Fruit fly (Drosophila melanogaster) whole organism, pupa: Measurements from ENCODE around the gene Vha16-3.
A peak's percentile ranks its signal among the peaks of the same experiment; 100 is the strongest.

Source experiments
- CG10348 ChIP-seq: fragments of 200-800 bp; sonication (Bioruptor generic); IDR thresholded peaks from 2 replicates; pipeline ENCODE4 v1.3.6; 2022; ENCODE audit warnings: missing biosample characterization, missing genetic modification characterization
- CG12605 ChIP-seq: fragments of 200-800 bp; sonication (Bioruptor generic); IDR thresholded peaks from 2 replicates; pipeline ENCODE4 v1.3.6; 2022; ENCODE audit warnings: missing biosample characterization, missing genetic modification characterization
- CG13204 ChIP-seq: fragments of 200-800 bp; sonication (Bioruptor generic); optimal IDR thresholded peaks from 2 replicates; lab custom pipeline; 2018; ENCODE audit warnings: missing biosample characterization, mild to moderate bottlenecking, missing genetic modification characterization, moderate library complexity
- CG14655 ChIP-seq: fragments of 200-800 bp; sonication (Bioruptor generic); optimal IDR thresholded peaks from 3 replicates; lab custom pipeline; 2017; ENCODE audit warnings: mild to moderate bottlenecking, missing biosample characterization, missing genetic modification reagents, missing genetic modification characterization
- CG15710 ChIP-seq: fragments of 200-800 bp; sonication (Bioruptor generic); optimal IDR thresholded peaks from 2 replicates; lab custom pipeline; 2018; ENCODE audit warnings: missing biosample characterization, mild to moderate bottlenecking, missing genetic modification characterization, moderate library complexity
- CG17806 ChIP-seq: fragments of 200-800 bp; sonication (Bioruptor generic); optimal IDR thresholded peaks from 2 replicates; lab custom pipeline; 2018; ENCODE audit warnings: missing biosample characterization, mild to moderate bottlenecking, missing genetic modification characterization, moderate library complexity
- CG32121 ChIP-seq: fragments of 200-800 bp; sonication (Bioruptor generic); IDR thresholded peaks from 2 replicates; pipeline ENCODE4 v1.3.6; 2022; ENCODE audit warnings: missing biosample characterization, missing genetic modification characterization
- CG34367 ChIP-seq: fragments of 200-800 bp; sonication (Bioruptor generic); optimal IDR thresholded peaks from 2 replicates; lab custom pipeline; 2018; ENCODE audit warnings: missing biosample characterization, mild to moderate bottlenecking, missing genetic modification characterization
- CG4496 ChIP-seq: fragments of 200-800 bp; sonication (Bioruptor generic); IDR thresholded peaks from 3 replicates; pipeline ENCODE4 v1.3.6; 2022; ENCODE audit warnings: missing biosample characterization, missing genetic modification characterization
- CG8159 ChIP-seq: fragments of 200-800 bp; sonication (Bioruptor generic); optimal IDR thresholded peaks from 3 replicates; lab custom pipeline; 2018; ENCODE audit warnings: missing biosample characterization, mild to moderate bottlenecking, missing genetic modification characterization, moderate library complexity
- CG8301 ChIP-seq: fragments of 200-800 bp; sonication (Bioruptor generic); optimal IDR thresholded peaks from 2 replicates; lab custom pipeline; 2018; ENCODE audit warnings: missing biosample characterization, mild to moderate bottlenecking, missing genetic modification characterization
- CG9948 ChIP-seq: fragments of 200-800 bp; sonication (Bioruptor generic); optimal IDR thresholded peaks from 2 replicates; lab custom pipeline; 2018; ENCODE audit warnings: missing biosample characterization, mild to moderate bottlenecking, missing genetic modification characterization, moderate library complexity
- D1 ChIP-seq: fragments of 200-800 bp; sonication (Bioruptor generic); optimal IDR thresholded peaks from 2 replicates; lab custom pipeline; 2018; ENCODE audit warnings: missing biosample characterization, mild to moderate bottlenecking, missing genetic modification characterization, moderate library complexity
- EcR ChIP-seq: fragments of 200-800 bp; sonication (Bioruptor generic); optimal IDR thresholded peaks from 3 replicates; lab custom pipeline; 2019; ENCODE audit warnings: missing biosample characterization, missing genetic modification characterization, mild to moderate bottlenecking, moderate library complexity, missing genetic modification reagents
- Ets98B ChIP-seq: fragments of 200-800 bp; sonication (Bioruptor generic); IDR thresholded peaks from 2 replicates; pipeline ENCODE4 v1.3.6; 2022; ENCODE audit warnings: missing biosample characterization, missing genetic modification characterization
- Pif1A ChIP-seq: fragments of 200-800 bp; sonication (Bioruptor generic); optimal IDR thresholded peaks from 3 replicates; lab custom pipeline; 2016; ENCODE audit warnings: missing biosample characterization, missing genetic modification characterization
- Pif1B ChIP-seq: fragments of 200-800 bp; sonication (Bioruptor generic); optimal IDR thresholded peaks from 3 replicates; lab custom pipeline; 2016; ENCODE audit warnings: missing biosample characterization, missing genetic modification characterization
- Snoo ChIP-seq: fragments of 200-800 bp; sonication (Bioruptor generic); optimal IDR thresholded peaks from 3 replicates; lab custom pipeline; 2017; ENCODE audit warnings: missing biosample characterization, mild to moderate bottlenecking, missing genetic modification characterization, inconsistent platforms
- fd96Ca ChIP-seq: fragments of 200-800 bp; sonication (Bioruptor generic); IDR thresholded peaks from 3 replicates; pipeline ENCODE4 v1.3.6; 2022; ENCODE audit warnings: missing biosample characterization, missing genetic modification characterization
- gl ChIP-seq: fragments of 200-800 bp; sonication (Bioruptor generic); optimal IDR thresholded peaks from 2 replicates; lab custom pipeline; 2018; ENCODE audit warnings: missing biosample characterization, mild to moderate bottlenecking, missing genetic modification characterization
- rn ChIP-seq: fragments of 200-800 bp; sonication (Bioruptor generic); IDR thresholded peaks from 2 replicates; pipeline ENCODE4 v1.3.6; 2022; ENCODE audit warnings: missing biosample characterization, missing genetic modification characterization

Vha16-3 gene

DNA sequence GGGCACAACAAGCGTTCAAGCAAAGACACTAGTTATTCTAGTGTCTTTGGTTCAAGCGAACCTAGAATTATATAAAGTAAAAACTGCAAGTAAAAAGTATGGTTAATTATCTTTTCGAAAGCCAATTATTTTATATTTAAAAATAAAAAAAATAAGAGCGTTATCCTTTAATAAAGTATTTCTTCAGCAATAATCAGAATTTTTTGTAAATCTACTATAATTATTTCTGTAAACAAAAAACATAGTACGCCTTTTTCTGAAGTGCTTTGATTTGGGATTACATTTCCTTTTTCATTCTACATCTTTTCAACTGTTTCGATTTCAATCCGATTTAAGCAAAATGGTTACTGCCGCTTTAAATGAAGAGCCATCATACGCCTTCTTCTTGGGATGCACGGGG is 1.6 kb downstream of the Vha16-3 start, which contains the start of gene Vha16-2:
TSS of gene Vha16-2 (plus strand) at position 301 of the 400 bp plus-strand sequence.
- no peak for TF ChIP-seq CG12605 (GFP tag; lab: Robert Waterston, UW)
- TF ChIP-seq CG8301 (tag; lab: Kevin White, UChicago), result no peak
- TF ChIP-seq CG9948, result no peak
- TF ChIP-seq CG17806, result no peak
- TF ChIP-seq CG32121 (GFP tag; lab: Robert Waterston, UW), result no peak
- TF ChIP-seq Ets98B (GFP tag; lab: Robert Waterston, UW), result no peak
- TF ChIP-seq gl, result no peak
- TF ChIP-seq CG14655 (GFP tag; lab: Kevin White, UChicago), result no peak
- TF ChIP-seq CG13204 (GFP tag; lab: Kevin White, UChicago), result no peak
- no peak for TF ChIP-seq Snoo (tag; lab: Kevin White, UChicago)

DNA sequence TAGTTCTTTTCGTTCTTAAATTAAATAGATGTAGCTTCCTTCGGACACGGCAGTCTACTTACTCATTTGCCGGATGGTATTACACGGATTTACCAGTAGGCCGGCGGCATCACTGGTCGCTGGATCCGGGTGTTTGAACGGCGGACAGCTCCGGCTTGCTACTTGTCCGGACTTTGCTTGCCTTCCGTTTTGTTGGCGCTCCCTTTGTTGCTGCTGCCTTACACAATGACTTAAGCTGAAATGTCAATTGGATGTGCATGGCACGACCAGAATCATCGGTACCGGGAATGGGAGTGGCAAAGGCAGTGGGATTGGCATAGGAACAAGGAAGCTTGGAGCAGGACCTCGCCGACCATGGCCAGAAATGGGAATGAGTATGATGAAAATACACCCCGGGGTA is 7.2 kb downstream of the Vha16-3 start:
- TF ChIP-seq CG8159 (tag; lab: Kevin White, UChicago) (no peak), CG14655 (GFP tag; lab: Kevin White, UChicago) (no peak), CG9948 (no peak), EcR (GFP tag; lab: Kevin White, UChicago) (no peak), CG10348 (GFP tag; lab: Robert Waterston, UW) (no peak), D1 (tag; lab: Kevin White, UChicago) (no peak), CG32121 (GFP tag; lab: Robert Waterston, UW) (no peak), Ets98B (GFP tag; lab: Robert Waterston, UW) (no peak)

DNA sequence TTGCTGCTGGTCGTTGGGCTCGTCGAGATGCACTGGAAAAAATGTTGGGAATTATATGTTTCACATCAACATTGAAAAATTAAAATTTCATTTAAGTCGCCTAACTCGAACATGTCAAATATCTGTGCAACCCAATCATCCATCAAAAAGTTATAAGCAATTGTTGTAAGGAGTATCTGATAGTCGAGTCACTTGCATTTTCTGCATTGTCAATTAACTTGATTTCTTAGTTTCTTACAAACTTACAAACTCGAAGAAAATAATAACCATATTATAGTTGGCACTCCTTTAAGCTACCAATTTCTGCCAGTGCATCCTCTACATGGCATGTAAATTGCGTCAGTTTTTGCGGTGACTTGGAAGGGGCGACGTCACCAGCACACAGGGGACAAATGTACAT is 10.0 kb downstream of the Vha16-3 start:
- TF ChIP-seq Ets98B (GFP tag; lab: Robert Waterston, UW) (no peak), CG4496 (GFP tag; lab: Robert Waterston, UW) (peak; percentile 64; the same call in 2 of the 3 replicates), gl (no peak), Pif1B (peak; percentile 28), CG17806 (peak; percentile 65), D1 (tag; lab: Kevin White, UChicago) (peak; percentile 7), CG8159 (tag; lab: Kevin White, UChicago) (peak; percentile 83), Snoo (tag; lab: Kevin White, UChicago) (peak; percentile 62), CG15710 (tag; lab: Kevin White, UChicago) (peak; percentile 70), fd96Ca (GFP tag; lab: Robert Waterston, UW) (no peak; the same call in 2 of the 3 replicates), Pif1A (GFP tag; lab: Kevin White, UChicago) (peak; percentile 66), CG34367 (tag; lab: Kevin White, UChicago) (peak; percentile 68), rn (GFP tag; lab: Robert Waterston, UW) (no peak), CG14655 (GFP tag; lab: Kevin White, UChicago) (peak; percentile 74), CG13204 (GFP tag; lab: Kevin White, UChicago) (no peak), CG9948 (peak; percentile 64), CG8301 (tag; lab: Kevin White, UChicago) (peak; percentile 44), CG12605 (GFP tag; lab: Robert Waterston, UW) (no peak), CG10348 (GFP tag; lab: Robert Waterston, UW) (no peak), EcR (GFP tag; lab: Kevin White, UChicago) (no peak), CG32121 (GFP tag; lab: Robert Waterston, UW) (no peak)
- TF ChIP-seq, all 21 proteins: peak for 12

DNA sequence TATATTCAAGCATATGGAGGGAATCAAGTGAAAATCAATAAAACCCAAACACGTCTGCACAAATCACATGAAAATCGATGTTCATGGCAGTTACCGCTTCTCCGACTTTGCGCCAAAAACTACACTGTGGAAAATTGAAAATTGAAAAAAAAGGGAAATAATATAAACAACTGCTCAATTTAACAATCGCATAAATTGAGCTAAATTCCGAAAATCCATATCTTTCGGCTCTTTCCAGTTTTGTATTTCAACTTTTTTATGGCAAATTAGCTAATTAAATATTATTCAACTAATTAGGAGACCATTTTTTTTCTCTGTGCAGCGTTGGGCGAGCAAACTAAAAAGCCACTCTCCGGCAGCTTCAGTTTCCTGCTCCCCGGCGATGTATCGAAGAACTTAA is 11.4 kb downstream of the Vha16-3 start:
- TF ChIP-seq CG8301 (tag; lab: Kevin White, UChicago) (peak; percentile 9), EcR (GFP tag; lab: Kevin White, UChicago) (no peak), CG13204 (GFP tag; lab: Kevin White, UChicago) (no peak), Pif1A (GFP tag; lab: Kevin White, UChicago) (peak; percentile 13), CG4496 (GFP tag; lab: Robert Waterston, UW) (no peak), gl (no peak), CG8159 (tag; lab: Kevin White, UChicago) (peak; percentile 12), D1 (tag; lab: Kevin White, UChicago) (no peak), CG10348 (GFP tag; lab: Robert Waterston, UW) (no peak), CG14655 (GFP tag; lab: Kevin White, UChicago) (peak; percentile 36), CG15710 (tag; lab: Kevin White, UChicago) (no peak), Pif1B (no peak), CG17806 (no peak), CG12605 (GFP tag; lab: Robert Waterston, UW) (no peak), Ets98B (GFP tag; lab: Robert Waterston, UW) (no peak), rn (GFP tag; lab: Robert Waterston, UW) (no peak), CG32121 (GFP tag; lab: Robert Waterston, UW) (no peak), Snoo (tag; lab: Kevin White, UChicago) (no peak), CG34367 (tag; lab: Kevin White, UChicago) (no peak), fd96Ca (GFP tag; lab: Robert Waterston, UW) (no peak), CG9948 (peak; percentile 9)

DNA sequence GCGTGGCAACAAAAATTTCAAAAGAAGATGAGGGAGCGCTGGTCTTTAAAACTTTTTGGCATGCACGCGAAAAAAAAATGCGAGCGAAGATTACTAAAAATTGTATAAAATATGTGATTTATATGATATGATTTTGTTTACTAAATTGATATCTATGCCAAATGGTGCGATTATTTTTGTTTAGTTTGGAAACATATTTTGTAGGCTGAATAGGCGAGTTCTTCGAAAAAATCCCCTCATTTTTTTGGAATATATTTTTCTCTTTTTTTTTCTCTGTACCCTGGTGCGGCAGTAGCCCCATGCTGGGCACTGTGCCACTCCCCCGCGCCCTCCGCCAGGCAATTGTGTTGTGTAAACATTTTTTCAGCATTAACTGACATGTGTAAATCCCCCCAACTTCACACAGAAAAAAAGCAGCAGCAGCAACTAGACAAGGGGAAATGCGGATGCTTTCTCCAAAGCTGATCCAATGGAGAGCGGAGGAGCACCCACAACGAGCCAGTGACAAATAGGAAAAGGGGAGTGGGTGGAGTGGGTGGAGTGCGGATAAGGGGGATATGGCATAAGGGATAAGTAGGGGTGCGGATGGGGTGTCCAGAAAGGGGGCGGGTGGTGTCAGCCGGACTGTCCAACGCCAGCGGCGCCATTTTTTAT is 13.0 kb downstream of the Vha16-3 start:
- TF ChIP-seq CG34367 (tag; lab: Kevin White, UChicago), result no peak
- peak; percentile 17 for TF ChIP-seq CG17806
- 0 out of 3 replicates have a peak, but pooled peaks have one; percentile 33 for TF ChIP-seq CG4496 (GFP tag; lab: Robert Waterston, UW)
- peak; percentile 13 for TF ChIP-seq CG8301 (tag; lab: Kevin White, UChicago)
- TF ChIP-seq Pif1B, result no peak
- TF ChIP-seq D1 (tag; lab: Kevin White, UChicago), result no peak
- no peak for TF ChIP-seq CG9948
- peak; percentile 28 for TF ChIP-seq CG8159 (tag; lab: Kevin White, UChicago)
- no peak for TF ChIP-seq CG13204 (GFP tag; lab: Kevin White, UChicago)
